Fruit fly (Drosophila melanogaster) whole organism, pupa: ENCODE data around the gene Nep4.
A peak's percentile ranks its signal among the peaks of the same experiment; 100 is the strongest.

Experiments used
- CG10348 ChIP-seq: fragments of 200-800 bp; sonication (Bioruptor generic); IDR thresholded peaks from 2 replicates; pipeline ENCODE4 v1.3.6; 2022; ENCODE audit warnings: missing biosample characterization, missing genetic modification characterization
- CG13204 ChIP-seq: fragments of 200-800 bp; sonication (Bioruptor generic); optimal IDR thresholded peaks from 2 replicates; lab custom pipeline; 2018; ENCODE audit warnings: missing biosample characterization, mild to moderate bottlenecking, missing genetic modification characterization, moderate library complexity
- CG14655 ChIP-seq: fragments of 200-800 bp; sonication (Bioruptor generic); optimal IDR thresholded peaks from 3 replicates; lab custom pipeline; 2017; ENCODE audit warnings: mild to moderate bottlenecking, missing biosample characterization, missing genetic modification reagents, missing genetic modification characterization
- CG8159 ChIP-seq: fragments of 200-800 bp; sonication (Bioruptor generic); optimal IDR thresholded peaks from 3 replicates; lab custom pipeline; 2018; ENCODE audit warnings: missing biosample characterization, mild to moderate bottlenecking, missing genetic modification characterization, moderate library complexity
- CG8301 ChIP-seq: fragments of 200-800 bp; sonication (Bioruptor generic); optimal IDR thresholded peaks from 2 replicates; lab custom pipeline; 2018; ENCODE audit warnings: missing biosample characterization, mild to moderate bottlenecking, missing genetic modification characterization
- EcR ChIP-seq: fragments of 200-800 bp; sonication (Bioruptor generic); optimal IDR thresholded peaks from 3 replicates; lab custom pipeline; 2019; ENCODE audit warnings: missing biosample characterization, missing genetic modification characterization, mild to moderate bottlenecking, moderate library complexity, missing genetic modification reagents
- Ets98B ChIP-seq: fragments of 200-800 bp; sonication (Bioruptor generic); IDR thresholded peaks from 2 replicates; pipeline ENCODE4 v1.3.6; 2022; ENCODE audit warnings: missing biosample characterization, missing genetic modification characterization
- fd96Ca ChIP-seq: fragments of 200-800 bp; sonication (Bioruptor generic); IDR thresholded peaks from 3 replicates; pipeline ENCODE4 v1.3.6; 2022; ENCODE audit warnings: missing biosample characterization, missing genetic modification characterization
- gl ChIP-seq: fragments of 200-800 bp; sonication (Bioruptor generic); optimal IDR thresholded peaks from 2 replicates; lab custom pipeline; 2018; ENCODE audit warnings: missing biosample characterization, mild to moderate bottlenecking, missing genetic modification characterization

DNA sequence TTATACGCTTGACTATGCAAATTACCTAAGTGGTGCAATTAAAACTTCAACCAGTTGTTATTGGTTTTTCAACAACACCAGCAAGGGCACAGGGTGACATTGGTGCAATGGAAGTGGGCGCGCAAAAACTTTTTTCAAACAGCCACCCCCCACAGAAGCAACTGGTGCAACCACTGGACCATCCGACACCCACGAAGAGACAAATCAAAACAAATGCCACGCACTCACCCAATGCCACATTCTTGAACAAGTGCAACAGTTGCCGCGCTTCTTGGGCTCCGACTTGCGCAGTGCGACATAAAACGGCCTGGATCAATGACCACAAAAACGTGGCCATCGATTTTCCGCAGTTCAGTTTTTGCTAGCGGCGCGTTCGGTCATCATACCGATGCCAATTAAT is 24.0 kb downstream of the Nep4 start:
- no peak for TF ChIP-seq CG13204 (GFP tag; lab: Kevin White, UChicago)
- no peak for TF ChIP-seq CG8159 (tag; lab: Kevin White, UChicago)
- TF ChIP-seq Ets98B (GFP tag; lab: Robert Waterston, UW), result 0 out of 2 replicates have a peak, but pooled peaks have one; percentile 16
- no peak for TF ChIP-seq EcR (GFP tag; lab: Kevin White, UChicago)
- no peak for TF ChIP-seq CG10348 (GFP tag; lab: Robert Waterston, UW)
- no peak for TF ChIP-seq gl (tag; lab: Kevin White, UChicago)
- TF ChIP-seq CG8301, result no peak
- no peak for TF ChIP-seq CG14655 (GFP tag; lab: Kevin White, UChicago)
- TF ChIP-seq fd96Ca (GFP tag; lab: Robert Waterston, UW), result no peak
